Worm (Caenorhabditis elegans) whole organism, L2 larva: ENCODE results near the gene srw-127.

Experiments used
- R02D3.7 ChIP-seq: fragments of 150-350 bp; optimal IDR thresholded peaks from 2 replicates; lab custom pipeline; 2014; ENCODE audit warnings: missing biosample characterization, missing genetic modification characterization
- ZK546.5 ChIP-seq: sonication (generic microtip); optimal IDR thresholded peaks from 2 replicates; lab custom pipeline; 2017; ENCODE audit warnings: missing biosample characterization, missing genetic modification characterization
- alr-1 ChIP-seq: fragments of 150-350 bp; optimal IDR thresholded peaks from 2 replicates; lab custom pipeline; 2014; ENCODE audit warnings: missing biosample characterization, missing genetic modification characterization
- ama-1 ChIP-seq: fragments of 150-350 bp; optimal IDR thresholded peaks from 2 replicates; lab custom pipeline; 2018; ENCODE audit warnings: inconsistent platforms
- blmp-1 ChIP-seq: sonication (generic microtip); optimal IDR thresholded peaks from 2 replicates; lab custom pipeline; 2017; ENCODE audit warnings: missing genetic modification characterization, mild to moderate bottlenecking, missing compliant biosample characterization, antibody characterized with exemption, moderate library complexity; ENCODE audit not compliant: insufficient read depth
- ceh-16 ChIP-seq: fragments of 150-350 bp; optimal IDR thresholded peaks from 2 replicates; lab custom pipeline; 2014; ENCODE audit warnings: missing biosample characterization, missing genetic modification characterization
- ceh-82 ChIP-seq: fragments of 150-350 bp; optimal IDR thresholded peaks from 2 replicates; lab custom pipeline; 2014; ENCODE audit warnings: missing biosample characterization, missing genetic modification characterization
- crh-2 ChIP-seq: sonication (generic microtip); optimal IDR thresholded peaks from 2 replicates; lab custom pipeline; 2017; ENCODE audit warnings: missing biosample characterization, missing genetic modification characterization
- egl-27 ChIP-seq: sonication (generic microtip); optimal IDR thresholded peaks from 3 replicates; lab custom pipeline; 2017; ENCODE audit warnings: missing biosample characterization, missing genetic modification reagents, missing genetic modification characterization
- gmeb-1 ChIP-seq: fragments of 150-350 bp; optimal IDR thresholded peaks from 2 replicates; lab custom pipeline; 2014; ENCODE audit warnings: missing biosample characterization, missing genetic modification characterization
- lin-11 ChIP-seq: fragments of 150-350 bp; sonication (generic microtip); optimal IDR thresholded peaks from 2 replicates; lab custom pipeline; 2014; ENCODE audit warnings: missing biosample characterization, missing genetic modification characterization, inconsistent platforms, mixed read lengths
- lin-39 ChIP-seq: fragments of 150-350 bp; optimal IDR thresholded peaks from 2 replicates; lab custom pipeline; 2014; ENCODE audit warnings: missing biosample characterization, missing genetic modification reagents, missing genetic modification characterization
- lsy-2 ChIP-seq, 2 experiments: fragments of 150-350 bp in 1 of 2; sonication (generic microtip) in 1 of 2; optimal IDR thresholded peaks; 2 replicates each; lab custom pipeline; 2014 to 2017; ENCODE audit warnings: missing biosample characterization in 2 of 2, missing genetic modification characterization in 2 of 2
- mab-5 ChIP-seq: fragments of 150-350 bp; optimal IDR thresholded peaks from 2 replicates; lab custom pipeline; 2014; ENCODE audit warnings: missing biosample characterization, missing genetic modification characterization
- mdl-1 ChIP-seq, 2 experiments: fragments of 150-350 bp in 1 of 2; sonication (generic microtip) in 1 of 2; optimal IDR thresholded peaks; 2 replicates each; lab custom pipeline; 2017; ENCODE audit warnings: missing biosample characterization in 2 of 2, missing genetic modification characterization in 2 of 2
- nhr-10 ChIP-seq: sonication (generic microtip); optimal IDR thresholded peaks from 2 replicates; lab custom pipeline; 2017; ENCODE audit warnings: missing biosample characterization, missing genetic modification characterization
- nhr-11 ChIP-seq: fragments of 150-350 bp; optimal IDR thresholded peaks from 2 replicates; lab custom pipeline; 2014; ENCODE audit warnings: missing biosample characterization, missing genetic modification characterization
- nhr-12 ChIP-seq: fragments of 150-350 bp; optimal IDR thresholded peaks from 2 replicates; lab custom pipeline; 2014; ENCODE audit warnings: missing biosample characterization, missing genetic modification characterization
- nhr-23 ChIP-seq: fragments of 150-350 bp; optimal IDR thresholded peaks from 2 replicates; lab custom pipeline; 2014; ENCODE audit warnings: missing biosample characterization, missing genetic modification reagents, missing genetic modification characterization
- nhr-237 ChIP-seq: fragments of 150-350 bp; optimal IDR thresholded peaks from 2 replicates; lab custom pipeline; 2014; ENCODE audit warnings: missing biosample characterization, missing genetic modification characterization
- nhr-25 ChIP-seq: fragments of 150-350 bp; sonication (generic microtip); optimal IDR thresholded peaks from 3 replicates; lab custom pipeline; 2014; ENCODE audit warnings: missing biosample characterization, missing genetic modification characterization
- nhr-6 ChIP-seq: fragments of 150-350 bp; optimal IDR thresholded peaks from 2 replicates; lab custom pipeline; 2014; ENCODE audit warnings: missing biosample characterization, missing genetic modification characterization
- skn-1 ChIP-seq: sonication (generic microtip); optimal IDR thresholded peaks from 2 replicates; lab custom pipeline; 2017; ENCODE audit warnings: missing biosample characterization, missing genetic modification characterization
- sma-3 ChIP-seq: sonication (generic microtip); optimal IDR thresholded peaks from 2 replicates; lab custom pipeline; 2016; ENCODE audit warnings: missing genetic modification reagents, missing genetic modification characterization, missing compliant biosample characterization
- sma-9 ChIP-seq, 2 experiments: fragments of 150-350 bp in 1 of 2; sonication (generic microtip) in 1 of 2; optimal IDR thresholded peaks; 2 replicates each; lab custom pipeline; 2014 to 2016; ENCODE audit warnings: missing genetic modification characterization in 2 of 2, mild to moderate bottlenecking in 1 of 2, missing biosample characterization in 1 of 2, missing compliant biosample characterization in 1 of 2, missing genetic modification reagents in 1 of 2, moderate library complexity in 1 of 2
- snpc-4 ChIP-seq: fragments of 150-350 bp; optimal IDR thresholded peaks from 2 replicates; lab custom pipeline; 2014; ENCODE audit warnings: missing biosample characterization, missing genetic modification characterization
- unc-62 ChIP-seq: fragments of 150-350 bp; optimal IDR thresholded peaks from 2 replicates; lab custom pipeline; 2014; ENCODE audit warnings: missing biosample characterization, missing genetic modification reagents, missing genetic modification characterization
- zag-1 ChIP-seq: fragments of 150-350 bp; optimal IDR thresholded peaks from 2 replicates; lab custom pipeline; 2014; ENCODE audit warnings: missing biosample characterization, missing genetic modification characterization
- ztf-11 ChIP-seq: sonication (generic microtip); optimal IDR thresholded peaks from 2 replicates; lab custom pipeline; 2017; ENCODE audit warnings: missing biosample characterization, missing genetic modification characterization
- ztf-4 ChIP-seq: fragments of 150-350 bp; optimal IDR thresholded peaks from 2 replicates; lab custom pipeline; 2014; ENCODE audit warnings: missing biosample characterization, missing genetic modification characterization

srw-127 gene

ce11 chrV:7007307-7007706 lies 5.4 kb upstream of the srw-127 start, which contains the start of gene drd-10:
TSS of gene drd-10 (plus strand) at chrV:7007607.
- TF ChIP-seq lsy-2 (tag; optimal IDR thresholded peaks at IDR 0.05; lab: Kevin White, UChicago) (no peak), crh-2 (tag; lab: Kevin White, UChicago) (no peak)

ce11 chrV:7009461-7009860 lies 3.3 kb upstream of the srw-127 start, which contains the start of gene C33G8.2:
TSS of gene C33G8.2 (plus strand) at chrV:7009761.
- TF ChIP-seq ztf-11 (tag; lab: Kevin White, UChicago) (no peak), ZK546.5 (tag; lab: Kevin White, UChicago) (no peak), nhr-237 (no peak)

ce11 chrV:7015872-7016271 lies 3.2 kb downstream of the srw-127 start, which contains the start of gene C33G8.13:
TSS of gene C33G8.13 (minus strand) at chrV:7015972.
- TF ChIP-seq ceh-16 (tag; lab: Kevin White, UChicago), result no peak
- no peak for TF ChIP-seq skn-1 (tag; lab: Kevin White, UChicago)
- no peak for TF ChIP-seq sma-3 (GFP tag; lab: Kevin White, UChicago)
- no peak for TF ChIP-seq egl-27 (tag; lab: Kevin White, UChicago)
- TF ChIP-seq unc-62 (GFP tag; lab: Kevin White, UChicago), result no peak
- no peak for TF ChIP-seq zag-1 (tag; lab: Kevin White, UChicago)
- no peak for TF ChIP-seq lsy-2 (tag; optimal IDR thresholded peaks at IDR 0.05; lab: Kevin White, UChicago)
- TF ChIP-seq mdl-1 (tag; optimal IDR thresholded peaks at IDR 0.05; lab: Kevin White, UChicago), result no peak
- TF ChIP-seq ztf-11 (tag; lab: Kevin White, UChicago), result no peak
- TF ChIP-seq, all 48 proteins: peak for 0

- TF ChIP-seq lin-39 (no peak), nhr-11 (no peak), nhr-23 (tag; lab: Kevin White, UChicago) (no peak), ceh-82 (no peak), crh-2 (tag; lab: Kevin White, UChicago) (no peak), blmp-1 (no peak), mdl-1 (tag; optimal IDR thresholded peaks at IDR 0.05; lab: Kevin White, UChicago) (no peak), nhr-237 (no peak), lin-11 (tag; lab: Kevin White, UChicago) (no peak), sma-9 (GFP tag; optimal IDR thresholded peaks at IDR 0.05; lab: Kevin White, UChicago) (no peak), sma-9 (tag; optimal IDR thresholded peaks at IDR 0.05; lab: Kevin White, UChicago) (no peak), mab-5 (no peak)
- TF ChIP-seq, all 48 proteins: peak for 0
Observed at ce11 chrV:7017059-7017458, 4.3 kb downstream of the srw-127 start, which contains the start of gene srsx-32. TSS of gene srsx-32 (plus strand) at chrV:7017359.

ce11 chrV:7021772-7022171 lies 9.1 kb downstream of the srw-127 start, which contains the start of gene F20A1.4:
TSS of gene F20A1.4 (minus strand) at chrV:7021872.
- TF ChIP-seq ztf-4 (tag; lab: Kevin White, UChicago) (no peak), zag-1 (tag; lab: Kevin White, UChicago) (no peak), ama-1 (lab: Kevin White, UChicago) (no peak), nhr-12 (tag; lab: Kevin White, UChicago) (no peak), nhr-6 (no peak), R02D3.7 (tag; lab: Kevin White, UChicago) (no peak), sma-3 (GFP tag; lab: Kevin White, UChicago) (no peak), nhr-10 (no peak), mdl-1 (tag; optimal IDR thresholded peaks at IDR 0.05; lab: Kevin White, UChicago) (no peak), ceh-16 (tag; lab: Kevin White, UChicago) (no peak), snpc-4 (tag; lab: Kevin White, UChicago) (no peak), alr-1 (tag; lab: Kevin White, UChicago) (no peak), unc-62 (GFP tag; lab: Kevin White, UChicago) (no peak)

ce11 chrV:7022981-7023380 lies 10.3 kb downstream of the srw-127 start:
- TF ChIP-seq nhr-25 (tag; lab: Kevin White, UChicago) (no peak), snpc-4 (tag; lab: Kevin White, UChicago) (no peak), lsy-2 (tag; optimal IDR thresholded peaks at IDR 0.05; lab: Kevin White, UChicago) (no peak), skn-1 (tag; lab: Kevin White, UChicago) (no peak), zag-1 (tag; lab: Kevin White, UChicago) (no peak), nhr-10 (no peak), gmeb-1 (tag; lab: Kevin White, UChicago) (no peak), lin-39 (no peak), lin-11 (tag; lab: Kevin White, UChicago) (no peak)
- TF ChIP-seq, all 48 proteins: peak for 0
